Fruit fly (Drosophila melanogaster) whole organism, prepupa: Measurements from ENCODE around the gene Or67b.

ENCODE experiments used
- Blimp-1 ChIP-seq: fragments of 200-800 bp; sonication (Bioruptor generic); optimal IDR thresholded peaks from 3 replicates; lab custom pipeline; 2017; ENCODE audit warnings: missing biosample characterization, missing genetic modification characterization, mild to moderate bottlenecking, moderate library complexity, missing genetic modification reagents
- CG10631 ChIP-seq: fragments of 200-800 bp; sonication (Bioruptor generic); optimal IDR thresholded peaks from 2 replicates; lab custom pipeline; 2016; ENCODE audit warnings: missing biosample characterization, missing genetic modification characterization
- CG10669 ChIP-seq: fragments of 200-800 bp; sonication (Bioruptor generic); optimal IDR thresholded peaks from 3 replicates; lab custom pipeline; 2018; ENCODE audit warnings: missing biosample characterization, mild to moderate bottlenecking, missing genetic modification characterization, moderate library complexity
- CG11294 ChIP-seq: fragments of 200-800 bp; sonication (Bioruptor generic); IDR thresholded peaks from 2 replicates; pipeline ENCODE4 v1.3.6; 2022; ENCODE audit warnings: missing biosample characterization, missing genetic modification characterization
- CG11902 ChIP-seq: fragments of 200-800 bp; sonication (Bioruptor generic); optimal IDR thresholded peaks from 3 replicates; lab custom pipeline; 2016; ENCODE audit warnings: missing biosample characterization, missing genetic modification characterization
- CG15336 ChIP-seq: fragments of 200-800 bp; sonication (Bioruptor generic); IDR thresholded peaks from 2 replicates; pipeline ENCODE4 v1.3.6; 2022; ENCODE audit warnings: missing biosample characterization, missing genetic modification characterization
- CG3032 ChIP-seq: fragments of 200-800 bp; optimal IDR thresholded peaks from 2 replicates; lab custom pipeline; 2019; ENCODE audit warnings: missing biosample characterization, mild to moderate bottlenecking, missing genetic modification characterization, moderate library complexity
- CG31627 ChIP-seq: fragments of 200-800 bp; sonication (Bioruptor generic); optimal IDR thresholded peaks from 3 replicates; lab custom pipeline; 2016; ENCODE audit warnings: missing biosample characterization, missing genetic modification characterization
- CG32006 ChIP-seq: fragments of 200-800 bp; sonication (Bioruptor generic); optimal IDR thresholded peaks from 3 replicates; lab custom pipeline; 2017; ENCODE audit warnings: missing biosample characterization, mild to moderate bottlenecking, missing genetic modification characterization
- CG34406 ChIP-seq: fragments of 200-800 bp; sonication (Bioruptor generic); optimal IDR thresholded peaks from 3 replicates; lab custom pipeline; 2016; ENCODE audit warnings: missing biosample characterization, missing genetic modification characterization
- CG4318 ChIP-seq: fragments of 200-800 bp; sonication (Bioruptor generic); optimal IDR thresholded peaks from 3 replicates; lab custom pipeline; 2017; ENCODE audit warnings: missing biosample characterization, mild to moderate bottlenecking, missing genetic modification characterization
- CG6163 ChIP-seq: fragments of 200-800 bp; sonication (Bioruptor generic); IDR thresholded peaks from 3 replicates; pipeline ENCODE4 v1.3.6; 2022; ENCODE audit warnings: missing biosample characterization, missing genetic modification characterization
- CG6792 ChIP-seq: fragments of 200-800 bp; sonication (Bioruptor generic); optimal IDR thresholded peaks from 3 replicates; lab custom pipeline; 2016; ENCODE audit warnings: missing biosample characterization, missing genetic modification characterization
- CG6808 ChIP-seq: fragments of 200-800 bp; sonication (Bioruptor generic); optimal IDR thresholded peaks from 3 replicates; lab custom pipeline; 2017; ENCODE audit warnings: missing biosample characterization, missing genetic modification characterization, mild to moderate bottlenecking, moderate library complexity, missing genetic modification reagents
- CG6854 ChIP-seq: fragments of 200-800 bp; sonication (Bioruptor generic); optimal IDR thresholded peaks from 2 replicates; lab custom pipeline; 2017; ENCODE audit warnings: missing biosample characterization, mild to moderate bottlenecking, missing genetic modification characterization
- CG7368 ChIP-seq: fragments of 200-800 bp; sonication (Bioruptor generic); optimal IDR thresholded peaks from 3 replicates; lab custom pipeline; 2016; ENCODE audit warnings: missing biosample characterization, missing genetic modification characterization
- CG8119 ChIP-seq: fragments of 200-800 bp; sonication (Bioruptor generic); IDR thresholded peaks from 3 replicates; pipeline ENCODE4 v1.3.6; 2022; ENCODE audit warnings: missing biosample characterization, missing genetic modification characterization
- CG8319 ChIP-seq: fragments of 200-800 bp; sonication (Bioruptor generic); optimal IDR thresholded peaks from 3 replicates; lab custom pipeline; 2016; ENCODE audit warnings: missing biosample characterization, missing genetic modification characterization
- CG9139 ChIP-seq: fragments of 200-800 bp; sonication (Bioruptor generic); optimal IDR thresholded peaks from 3 replicates; lab custom pipeline; 2017; ENCODE audit warnings: missing biosample characterization, mild to moderate bottlenecking, missing genetic modification characterization
- Eip75B ChIP-seq: fragments of 200-800 bp; sonication (Bioruptor generic); optimal IDR thresholded peaks from 3 replicates; lab custom pipeline; 2016; ENCODE audit warnings: missing biosample characterization, missing genetic modification characterization
- Eip78C ChIP-seq: fragments of 200-800 bp; sonication (Bioruptor generic); peaks from one replicate; lab custom pipeline; 2016; ENCODE audit warnings: missing biosample characterization, missing genetic modification characterization
- Eip93F ChIP-seq: fragments of 200-800 bp; sonication (Bioruptor generic); optimal IDR thresholded peaks from 2 replicates; lab custom pipeline; 2016; ENCODE audit warnings: missing biosample characterization, mild to moderate bottlenecking, missing genetic modification characterization
- Ets21C ChIP-seq: fragments of 200-800 bp; sonication (Bioruptor generic); optimal IDR thresholded peaks from 3 replicates; lab custom pipeline; 2016; ENCODE audit warnings: missing biosample characterization, missing genetic modification characterization
- Ets96B ChIP-seq: fragments of 200-800 bp; optimal IDR thresholded peaks from 2 replicates; lab custom pipeline; 2019; ENCODE audit warnings: missing biosample characterization, mild to moderate bottlenecking, missing genetic modification characterization, moderate library complexity
- Gug ChIP-seq: fragments of 200-800 bp; sonication (Bioruptor generic); IDR thresholded peaks from 2 replicates; pipeline ENCODE4 v1.3.6; 2022; ENCODE audit warnings: missing biosample characterization, missing genetic modification characterization
- Hr38 ChIP-seq: sonication (Bioruptor generic); optimal IDR thresholded peaks from 2 replicates; lab custom pipeline; 2016; ENCODE audit warnings: missing biosample characterization, missing genetic modification characterization
- Hr4 ChIP-seq: fragments of 200-800 bp; sonication (Bioruptor generic); optimal IDR thresholded peaks from 3 replicates; lab custom pipeline; 2016; ENCODE audit warnings: missing biosample characterization, missing genetic modification characterization
- Met ChIP-seq: fragments of 200-800 bp; sonication (Bioruptor generic); optimal IDR thresholded peaks from 3 replicates; lab custom pipeline; 2016; ENCODE audit warnings: missing biosample characterization, missing genetic modification characterization
- OdsH ChIP-seq: fragments of 200-800 bp; sonication (Bioruptor generic); optimal IDR thresholded peaks from 3 replicates; lab custom pipeline; 2016; ENCODE audit warnings: missing biosample characterization, missing genetic modification characterization
- Smox ChIP-seq: fragments of 200-800 bp; sonication (Bioruptor generic); optimal IDR thresholded peaks from 3 replicates; lab custom pipeline; 2016; ENCODE audit warnings: missing biosample characterization, missing genetic modification characterization
- Sox14 ChIP-seq: fragments of 200-800 bp; sonication (Bioruptor generic); optimal IDR thresholded peaks from 3 replicates; lab custom pipeline; 2016; ENCODE audit warnings: missing biosample characterization, missing genetic modification characterization
- Sox15 ChIP-seq: fragments of 200-800 bp; sonication (Bioruptor generic); optimal IDR thresholded peaks from 3 replicates; lab custom pipeline; 2016; ENCODE audit warnings: missing biosample characterization, missing genetic modification characterization
- achi ChIP-seq: fragments of 200-800 bp; sonication (Bioruptor generic); optimal IDR thresholded peaks from 3 replicates; lab custom pipeline; 2016; ENCODE audit warnings: missing biosample characterization, missing genetic modification characterization
- acj6 ChIP-seq: fragments of 200-800 bp; sonication (Bioruptor generic); optimal IDR thresholded peaks from 3 replicates; lab custom pipeline; 2016; ENCODE audit warnings: missing biosample characterization, missing genetic modification characterization
- cyc ChIP-seq: fragments of 200-800 bp; sonication (Bioruptor generic); optimal IDR thresholded peaks from 3 replicates; lab custom pipeline; 2016; ENCODE audit warnings: missing biosample characterization, missing genetic modification characterization
- dac ChIP-seq: fragments of 200-800 bp; sonication (Bioruptor generic); optimal IDR thresholded peaks from 2 replicates; lab custom pipeline; 2017; ENCODE audit warnings: missing biosample characterization, mild to moderate bottlenecking, missing genetic modification characterization
- eg ChIP-seq: fragments of 200-800 bp; sonication (Bioruptor generic); IDR thresholded peaks from 3 replicates; pipeline ENCODE4 v1.3.6; 2022; ENCODE audit warnings: missing biosample characterization, missing genetic modification characterization
- fd59A ChIP-seq: fragments of 200-800 bp; sonication (Bioruptor generic); optimal IDR thresholded peaks from 2 replicates; lab custom pipeline; 2017; ENCODE audit warnings: missing biosample characterization, mild to moderate bottlenecking, missing genetic modification characterization, missing genetic modification reagents
- fd85E ChIP-seq: fragments of 200-800 bp; sonication (Bioruptor generic); optimal IDR thresholded peaks from 3 replicates; lab custom pipeline; 2016; ENCODE audit warnings: missing biosample characterization, missing genetic modification characterization
- fkh ChIP-seq: fragments of 200-800 bp; sonication (Bioruptor generic); optimal IDR thresholded peaks from 3 replicates; lab custom pipeline; 2017; ENCODE audit warnings: missing biosample characterization, mild to moderate bottlenecking, missing genetic modification characterization, moderate library complexity
- lz ChIP-seq: fragments of 200-800 bp; sonication (Bioruptor generic); optimal IDR thresholded peaks from 3 replicates; lab custom pipeline; 2016; ENCODE audit warnings: missing biosample characterization, missing genetic modification characterization
- pdm3 ChIP-seq: fragments of 200-800 bp; sonication (Bioruptor generic); optimal IDR thresholded peaks from 3 replicates; lab custom pipeline; 2016; ENCODE audit warnings: missing biosample characterization, missing genetic modification characterization
- salr ChIP-seq, 2 experiments: fragments of 200-800 bp; sonication (Bioruptor generic); optimal IDR thresholded peaks; 3 replicates each; lab custom pipeline; 2016 to 2018; ENCODE audit warnings: missing biosample characterization in 2 of 2, missing genetic modification characterization in 2 of 2, mild to moderate bottlenecking in 1 of 2
- spab ChIP-seq: fragments of 200-800 bp; sonication (Bioruptor generic); optimal IDR thresholded peaks from 2 replicates; lab custom pipeline; 2017; ENCODE audit warnings: missing biosample characterization, mild to moderate bottlenecking, missing genetic modification characterization, missing genetic modification reagents
- svp ChIP-seq: fragments of 200-800 bp; sonication (Bioruptor generic); peaks from one replicate; lab custom pipeline; 2016; ENCODE audit warnings: missing biosample characterization, missing genetic modification characterization
- topi ChIP-seq: fragments of 200-800 bp; sonication (Bioruptor generic); optimal IDR thresholded peaks from 3 replicates; lab custom pipeline; 2016; ENCODE audit warnings: missing biosample characterization, missing genetic modification characterization

Gene Or67b

dm6 chr3L:9614589-9615442 is 14.2 kb downstream of the Or67b start, which contains the start of gene LanB2 (continued):
- TF ChIP-seq topi (GFP tag; lab: Kevin White, UChicago): no peak
- no peak for TF ChIP-seq Eip75B
- TF ChIP-seq Sox14 (GFP tag; lab: Kevin White, UChicago): no peak
- peak; percentile 67 for TF ChIP-seq Eip78C (GFP tag; lab: Kevin White, UChicago)
- TF ChIP-seq CG6163: peak; percentile 56; the same call in 2 of the 3 replicates
- no peak for TF ChIP-seq pdm3 (GFP tag; lab: Kevin White, UChicago)
- TF ChIP-seq CG6808 (GFP tag; lab: Kevin White, UChicago): peak; percentile 24
- no peak for TF ChIP-seq CG8319
- TF ChIP-seq spab (GFP tag; lab: Kevin White, UChicago): no peak
- peak; percentile 27 for TF ChIP-seq CG9139 (GFP tag; lab: Kevin White, UChicago)
- peak; percentile 80 for TF ChIP-seq fkh (GFP tag; lab: Kevin White, UChicago)
- TF ChIP-seq CG3032 (tag; lab: Kevin White, UChicago): no peak
- TF ChIP-seq cyc (GFP tag; lab: Kevin White, UChicago): no peak
- no peak for TF ChIP-seq Hr38 (GFP tag; lab: Kevin White, UChicago)
- no peak for TF ChIP-seq Smox
- peak; percentile 6 for TF ChIP-seq CG34406
- peak; percentile 59; the same call in 2 of the 3 replicates for TF ChIP-seq CG8119
- no peak for TF ChIP-seq OdsH (GFP tag; lab: Kevin White, UChicago)
- peak; percentile 10 for TF ChIP-seq Ets96B (tag; lab: Kevin White, UChicago)
- no peak for TF ChIP-seq fd59A
- TF ChIP-seq dac (GFP tag; lab: Kevin White, UChicago): no peak
- TF ChIP-seq CG31627 (GFP tag; lab: Kevin White, UChicago): no peak
- peak; percentile 12 for TF ChIP-seq CG6792 (GFP tag; lab: Kevin White, UChicago)

- TF ChIP-seq cyc (GFP tag; lab: Kevin White, UChicago) (peak; percentile 64), topi (GFP tag; lab: Kevin White, UChicago) (no peak), fkh (GFP tag; lab: Kevin White, UChicago) (no peak), lz (peak; percentile 27), CG4318 (no peak), fd85E (GFP tag; lab: Kevin White, UChicago) (no peak), salr (GFP tag; optimal IDR thresholded peaks at IDR 0.05; lab: Kevin White, UChicago) (no peak), Sox15 (GFP tag; lab: Kevin White, UChicago) (no peak), Blimp-1 (GFP tag; lab: Kevin White, UChicago) (peak; percentile 75), Eip93F (no peak), CG10631 (no peak), Hr38 (GFP tag; lab: Kevin White, UChicago) (no peak), CG31627 (GFP tag; lab: Kevin White, UChicago) (no peak), CG10669 (GFP tag; lab: Kevin White, UChicago) (no peak), Gug (no peak), CG11294 (GFP tag; lab: Robert Waterston, UW) (no peak), CG8319 (no peak), CG7368 (GFP tag; lab: Kevin White, UChicago) (no peak), CG6808 (GFP tag; lab: Kevin White, UChicago) (no peak), pdm3 (GFP tag; lab: Kevin White, UChicago) (no peak), Ets21C (GFP tag; lab: Kevin White, UChicago) (no peak), spab (GFP tag; lab: Kevin White, UChicago) (no peak), CG3032 (tag; lab: Kevin White, UChicago) (no peak), CG6854 (GFP tag; lab: Kevin White, UChicago) (no peak), Met (GFP tag; lab: Kevin White, UChicago) (no peak), CG32006 (no peak), CG15336 (no peak), CG11902 (GFP tag; lab: Kevin White, UChicago) (peak; percentile 20), eg (GFP tag; lab: Robert Waterston, UW) (no peak), acj6 (GFP tag; lab: Kevin White, UChicago) (no peak), achi (GFP tag; lab: Kevin White, UChicago) (no peak), svp (GFP tag; lab: Kevin White, UChicago) (no peak), Sox14 (GFP tag; lab: Kevin White, UChicago) (no peak), Hr4 (GFP tag; lab: Kevin White, UChicago) (no peak), Eip75B (no peak), CG6163 (no peak), CG34406 (no peak)
Observed at dm6 chr3L:9613960-9614588, 14.9 kb downstream of the Or67b start.
